Fruit fly (Drosophila melanogaster) whole organism, wandering third instar larva: ENCODE measurements around the gene Efhc1.1.

Experiments
- Abd-B ChIP-seq: fragments of >200 bp; optimal IDR thresholded peaks from 2 replicates; lab custom pipeline; 2017; ENCODE audit warnings: missing biosample characterization, missing genetic modification characterization
- CG32264 ChIP-seq: fragments of 200-800 bp; sonication (Bioruptor generic); optimal IDR thresholded peaks from 2 replicates; lab custom pipeline; 2016; ENCODE audit warnings: missing biosample characterization, missing genetic modification characterization
- CG9705 ChIP-seq: fragments of 200-800 bp; sonication (Bioruptor generic); optimal IDR thresholded peaks from 2 replicates; lab custom pipeline; 2018; ENCODE audit warnings: missing biosample characterization, mild to moderate bottlenecking, missing genetic modification characterization
- CrebA ChIP-seq: fragments of 200-800 bp; sonication (Bioruptor generic); optimal IDR thresholded peaks from 2 replicates; lab custom pipeline; 2016; ENCODE audit warnings: missing biosample characterization, mild to moderate bottlenecking, missing genetic modification characterization, borderline replicate concordance
- Dfd ChIP-seq: fragments of >200 bp; optimal IDR thresholded peaks from 2 replicates; lab custom pipeline; 2017; ENCODE audit warnings: missing biosample characterization, missing genetic modification characterization
- Dif ChIP-seq: fragments of 200-275, 200-300 bp; sonication (Bioruptor generic); optimal IDR thresholded peaks from 2 replicates; lab custom pipeline; 2018; ENCODE audit warnings: missing biosample characterization, missing genetic modification characterization; ENCODE audit not compliant: partially characterized antibody
- GATAd ChIP-seq: sonication (Bioruptor generic); optimal IDR thresholded peaks from 2 replicates; lab custom pipeline; 2016; ENCODE audit warnings: missing biosample characterization, missing genetic modification characterization
- HLH106 ChIP-seq: fragments of 200-800 bp; optimal IDR thresholded peaks from 3 replicates; lab custom pipeline; 2019; ENCODE audit warnings: missing biosample characterization, mild to moderate bottlenecking, missing genetic modification characterization, moderate library complexity
- Hnf4 ChIP-seq: fragments of 200-800 bp; sonication (Bioruptor generic); optimal IDR thresholded peaks from 2 replicates; lab custom pipeline; 2016; ENCODE audit warnings: missing biosample characterization, mild to moderate bottlenecking, missing genetic modification characterization
- Hr78 ChIP-seq: fragments of >200 bp; optimal IDR thresholded peaks from 2 replicates; lab custom pipeline; 2017; ENCODE audit warnings: missing biosample characterization, missing genetic modification characterization
- Hr83 ChIP-seq: fragments of 200-300 bp; sonication (Bioruptor generic); optimal IDR thresholded peaks from 2 replicates; lab custom pipeline; 2016; ENCODE audit warnings: missing biosample characterization, mild to moderate bottlenecking, missing genetic modification characterization, moderate library complexity; ENCODE audit not compliant: poor library complexity, severe bottlenecking
- Jra ChIP-seq: sonication (Bioruptor generic); optimal IDR thresholded peaks from 2 replicates; lab custom pipeline; 2016; ENCODE audit warnings: missing biosample characterization, missing genetic modification characterization
- Mio ChIP-seq: sonication (Bioruptor generic); optimal IDR thresholded peaks from 2 replicates; lab custom pipeline; 2016; ENCODE audit warnings: missing biosample characterization, missing genetic modification characterization
- Myc ChIP-seq: fragments of >200 bp; optimal IDR thresholded peaks from 2 replicates; lab custom pipeline; 2017
- N ChIP-seq: fragments of >200 bp; optimal IDR thresholded peaks from 2 replicates; lab custom pipeline; 2018; ENCODE audit warnings: missing biosample characterization, missing external identifiers, missing genetic modification characterization
- OdsH ChIP-seq: fragments of 200-800 bp; sonication (Bioruptor generic); optimal IDR thresholded peaks from 2 replicates; lab custom pipeline; 2016; ENCODE audit warnings: missing biosample characterization, mild to moderate bottlenecking, missing genetic modification characterization
- Rel ChIP-seq, 2 experiments: fragments of 200-800 bp; sonication (Bioruptor generic) in 1 of 2; optimal IDR thresholded peaks; 2 replicates in 1 of 2; 3 replicates in 1 of 2; lab custom pipeline; 2016 to 2019; ENCODE audit warnings: mild to moderate bottlenecking in 2 of 2, missing biosample characterization in 2 of 2, missing genetic modification characterization in 2 of 2, moderate library complexity in 1 of 2
- Sp1 ChIP-seq: fragments of 200-800 bp; sonication (Bioruptor generic); optimal IDR thresholded peaks from 3 replicates; lab custom pipeline; 2019; ENCODE audit warnings: missing biosample characterization, mild to moderate bottlenecking, missing genetic modification characterization, moderate library complexity
- Vsx2 ChIP-seq: fragments of 200-300, 225-300 bp; sonication (Bioruptor generic); optimal IDR thresholded peaks from 2 replicates; lab custom pipeline; 2018; ENCODE audit warnings: missing biosample characterization, missing genetic modification characterization; ENCODE audit not compliant: partially characterized antibody
- br ChIP-seq: fragments of 200-800 bp; sonication (Bioruptor generic); optimal IDR thresholded peaks from 2 replicates; lab custom pipeline; 2016; ENCODE audit warnings: missing biosample characterization, missing genetic modification characterization
- brk ChIP-seq: fragments of 200-800 bp; sonication (Bioruptor generic); optimal IDR thresholded peaks from 2 replicates; lab custom pipeline; 2016; ENCODE audit warnings: missing biosample characterization, mild to moderate bottlenecking, missing genetic modification characterization
- dl ChIP-seq, 2 experiments: fragments of 175-275, 200-275 bp in 1 of 2; fragments of 200-275 bp in 1 of 2; sonication (Bioruptor generic); optimal IDR thresholded peaks; lab custom pipeline; 2018; ENCODE audit warnings: mild to moderate bottlenecking in 2 of 2, missing biosample characterization in 2 of 2, missing genetic modification characterization in 2 of 2, moderate library complexity in 2 of 2; ENCODE audit not compliant: partially characterized antibody in 2 of 2, insufficient read depth in 1 of 2
- dmrt93B ChIP-seq: fragments of 200-800 bp; sonication (Bioruptor generic); optimal IDR thresholded peaks from 2 replicates; lab custom pipeline; 2018; ENCODE audit warnings: missing biosample characterization, mild to moderate bottlenecking, missing genetic modification characterization
- dsf ChIP-seq: sonication (Bioruptor generic); optimal IDR thresholded peaks from 2 replicates; lab custom pipeline; 2016; ENCODE audit warnings: missing biosample characterization, missing genetic modification characterization, borderline replicate concordance
- ey ChIP-seq: fragments of 200-800 bp; sonication (Bioruptor generic); optimal IDR thresholded peaks from 2 replicates; lab custom pipeline; 2016; ENCODE audit warnings: missing biosample characterization, missing genetic modification characterization
- foxo ChIP-seq, 2 experiments: fragments of 200-800 bp; sonication (Bioruptor generic); optimal IDR thresholded peaks; 2 replicates in 1 of 2; 3 replicates in 1 of 2; lab custom pipeline; 2016 to 2017; ENCODE audit warnings: missing biosample characterization in 2 of 2, missing genetic modification characterization in 2 of 2
- fru ChIP-seq: fragments of 200-800 bp; sonication (Bioruptor generic); optimal IDR thresholded peaks from 3 replicates; lab custom pipeline; 2016; ENCODE audit warnings: missing biosample characterization, mild to moderate bottlenecking, missing genetic modification characterization
- h ChIP-seq: fragments of 200-800 bp; sonication (Bioruptor generic); optimal IDR thresholded peaks from 3 replicates; lab custom pipeline; 2016; ENCODE audit warnings: missing biosample characterization, mild to moderate bottlenecking, missing genetic modification characterization
- jim ChIP-seq: fragments of 175-275, 200-325 bp; sonication (Bioruptor generic); optimal IDR thresholded peaks from 2 replicates; lab custom pipeline; 2016; ENCODE audit warnings: missing biosample characterization, mild to moderate bottlenecking, missing genetic modification characterization
- lola ChIP-seq: fragments of >200 bp; optimal IDR thresholded peaks from 2 replicates; lab custom pipeline; 2017; ENCODE audit warnings: missing biosample characterization, missing genetic modification characterization
- pan ChIP-seq: fragments of >200 bp; optimal IDR thresholded peaks from 2 replicates; lab custom pipeline; 2017
- psq ChIP-seq: fragments of 200-800 bp; sonication (Bioruptor generic); optimal IDR thresholded peaks from 3 replicates; lab custom pipeline; 2017; ENCODE audit warnings: missing biosample characterization, mild to moderate bottlenecking, missing genetic modification characterization, moderate library complexity
- rgr ChIP-seq: fragments of 200-800 bp; sonication (Bioruptor generic); optimal IDR thresholded peaks from 3 replicates; lab custom pipeline; 2016; ENCODE audit warnings: missing biosample characterization, mild to moderate bottlenecking, missing genetic modification characterization
- sage ChIP-seq: fragments of 200-800 bp; sonication (Bioruptor generic); optimal IDR thresholded peaks from 2 replicates; lab custom pipeline; 2016; ENCODE audit warnings: missing biosample characterization, mild to moderate bottlenecking, missing genetic modification characterization
- sv ChIP-seq: fragments of 200-800 bp; sonication (Bioruptor generic); optimal IDR thresholded peaks from 3 replicates; lab custom pipeline; 2016; ENCODE audit warnings: missing biosample characterization, missing genetic modification characterization
- tai ChIP-seq: sonication (Bioruptor generic); optimal IDR thresholded peaks from 2 replicates; lab custom pipeline; 2016; ENCODE audit warnings: missing biosample characterization, missing genetic modification characterization
- usp ChIP-seq: fragments of >200 bp; optimal IDR thresholded peaks from 2 replicates; lab custom pipeline; 2017; ENCODE audit warnings: missing biosample characterization, missing genetic modification characterization
- woc ChIP-seq: sonication (Bioruptor generic); optimal IDR thresholded peaks from 2 replicates; lab custom pipeline; 2016; ENCODE audit warnings: missing biosample characterization, mild to moderate bottlenecking, missing genetic modification characterization

Gene Efhc1.1

DNA sequence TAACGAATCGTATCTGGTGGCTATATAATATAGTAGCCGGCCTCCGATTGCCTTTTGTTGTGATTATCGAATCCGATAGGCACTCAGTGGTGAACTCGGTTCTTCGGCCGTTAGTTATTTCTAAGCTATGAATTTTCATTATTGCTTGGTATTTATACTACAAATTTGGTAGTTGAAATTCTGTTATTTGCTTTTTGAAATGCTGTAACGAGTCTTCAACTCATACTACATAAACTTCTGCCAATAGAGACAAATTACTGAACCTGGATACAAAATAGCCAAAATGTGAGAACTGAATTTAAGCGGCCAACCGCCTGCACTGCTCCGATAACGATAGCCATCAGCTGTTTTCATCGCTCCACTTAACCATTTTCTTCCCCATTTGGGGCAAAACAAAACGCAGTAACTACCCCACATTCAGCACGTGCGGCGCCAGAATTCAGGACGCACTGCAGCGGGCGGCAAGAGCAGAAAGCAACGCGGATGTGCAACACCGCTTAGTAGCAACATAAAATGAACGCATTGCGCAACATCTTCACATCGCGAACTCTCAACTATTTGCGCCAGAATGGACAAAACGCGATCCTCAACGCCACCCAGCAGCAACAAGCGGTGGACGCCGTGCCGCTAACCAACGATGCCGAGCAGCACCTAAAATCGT, 44.5 kb downstream of the Efhc1.1 start, which contains the start of the genes CG11679 and CG8206:
TSS of gene CG11679 (minus strand) at position 65 of the 661 bp plus-strand sequence.
TSS of gene CG8206 (plus strand) at position 341 of the 661 bp plus-strand sequence.
- TF ChIP-seq Dif (GFP tag; lab: Kevin White, UChicago) = no peak
- no peak for TF ChIP-seq dl (GFP tag; optimal IDR thresholded peaks at IDR 0.05; lab: Kevin White, UChicago; ENCODE audit: insufficient read depth in 1 of 2, partially characterized antibody in 2 of 2)
- no peak for TF ChIP-seq Jra (GFP tag; lab: Kevin White, UChicago)
- no peak for TF ChIP-seq usp (GFP tag; lab: Kevin White, UChicago)
- no peak for TF ChIP-seq Mio (GFP tag; lab: Kevin White, UChicago)
- no peak for TF ChIP-seq jim (GFP tag; lab: Kevin White, UChicago)
- TF ChIP-seq ey = peak; percentile 36
- peak in 1 of 2 experiments; percentile 72 for TF ChIP-seq foxo (GFP tag; optimal IDR thresholded peaks at IDR 0.05; lab: Kevin White, UChicago)
- TF ChIP-seq dsf (GFP tag; lab: Kevin White, UChicago) = no peak
- TF ChIP-seq br (GFP tag; lab: Kevin White, UChicago) = peak; percentile 37
- TF ChIP-seq Sp1 = peak; percentile 55
- TF ChIP-seq Hnf4 (GFP tag; lab: Kevin White, UChicago) = no peak
- TF ChIP-seq Vsx2 = no peak
- peak; percentile 31 for TF ChIP-seq OdsH (GFP tag; lab: Kevin White, UChicago)
- TF ChIP-seq rgr = peak; percentile 61
- TF ChIP-seq Rel (GFP tag; optimal IDR thresholded peaks at IDR 0.05; lab: Kevin White, UChicago) = no peak
- TF ChIP-seq Rel (tag; optimal IDR thresholded peaks at IDR 0.05; lab: Kevin White, UChicago) = peak; percentile 61
- no peak for TF ChIP-seq Abd-B (GFP tag; lab: Kevin White, UChicago)
- TF ChIP-seq lola (GFP tag; lab: Kevin White, UChicago) = no peak
- TF ChIP-seq woc (GFP tag; lab: Kevin White, UChicago) = peak; percentile 86
- TF ChIP-seq psq (GFP tag; lab: Kevin White, UChicago) = peak; percentile 43
- TF ChIP-seq fru = peak; percentile 62
- TF ChIP-seq brk = no peak
- TF ChIP-seq Hr78 (GFP tag; lab: Kevin White, UChicago) = no peak
- TF ChIP-seq pan = no peak
- TF ChIP-seq CG9705 (GFP tag; lab: Kevin White, UChicago) = peak; percentile 61
- TF ChIP-seq Myc = peak; percentile 97
- TF ChIP-seq sv = no peak
- TF ChIP-seq Hr83 (GFP tag; lab: Kevin White, UChicago) = no peak
- TF ChIP-seq HLH106 (tag; lab: Kevin White, UChicago) = peak; percentile 78
- TF ChIP-seq h (GFP tag; lab: Kevin White, UChicago) = peak; percentile 63
- TF ChIP-seq GATAd (GFP tag; lab: Kevin White, UChicago) = no peak
- TF ChIP-seq CrebA (GFP tag; lab: Kevin White, UChicago) = no peak

DNA sequence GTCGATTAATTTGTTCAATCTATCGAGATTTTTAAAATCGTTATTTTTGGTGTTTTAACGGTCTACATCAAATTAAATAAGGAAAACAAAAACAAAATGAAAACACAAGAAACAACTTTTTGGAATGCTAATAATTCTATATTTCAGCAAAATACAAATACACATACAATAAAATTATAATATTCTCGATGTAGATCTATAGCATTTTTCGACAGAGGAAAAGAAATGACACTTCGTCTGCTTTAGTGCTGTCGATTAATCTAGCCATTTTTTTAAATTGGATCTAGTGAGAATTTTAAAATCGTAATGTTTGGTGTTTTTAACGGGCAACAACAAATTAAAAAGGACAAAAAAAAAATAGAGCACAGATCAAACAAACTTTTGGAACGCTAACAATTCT, 46.4 kb downstream of the Efhc1.1 start, which contains the start of gene Arp6:
TSS of gene Arp6 (minus strand) at position 11 of the 400 bp plus-strand sequence.
- TF ChIP-seq HLH106 (tag; lab: Kevin White, UChicago) (peak; percentile 5), jim (GFP tag; lab: Kevin White, UChicago) (no peak), woc (GFP tag; lab: Kevin White, UChicago) (peak; percentile 37), Myc (peak; percentile 81), ey (no peak), dsf (GFP tag; lab: Kevin White, UChicago) (no peak)

DNA sequence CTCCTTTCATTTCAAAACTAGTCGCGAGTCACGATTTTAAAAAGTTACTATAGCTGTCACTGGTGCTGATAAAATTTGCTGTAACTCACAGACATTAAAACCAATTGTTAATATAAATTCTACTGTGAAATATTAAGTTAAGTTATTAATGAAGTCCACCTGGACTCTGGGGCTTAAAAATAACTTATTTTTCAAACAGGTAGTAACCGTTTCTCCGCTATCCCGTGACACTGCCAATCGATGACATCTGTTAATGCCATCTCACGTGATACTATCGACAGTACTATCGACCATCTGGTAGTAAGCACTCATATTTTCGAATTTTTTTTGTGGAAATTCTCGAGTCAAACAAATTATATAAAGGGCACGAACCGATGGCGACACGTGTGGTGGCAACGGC, 49.5 kb downstream of the Efhc1.1 start, which contains the start of the genes CG12379 and MagR:
TSS of gene CG12379 (minus strand) at position 2 of the 400 bp plus-strand sequence.
TSS of gene MagR (plus strand) at position 276 of the 400 bp plus-strand sequence.
- TF ChIP-seq Hnf4 (GFP tag; lab: Kevin White, UChicago) (no peak), lola (GFP tag; lab: Kevin White, UChicago) (no peak), Rel (GFP tag; optimal IDR thresholded peaks at IDR 0.05; lab: Kevin White, UChicago) (no peak), Rel (tag; optimal IDR thresholded peaks at IDR 0.05; lab: Kevin White, UChicago) (peak; percentile 28), GATAd (GFP tag; lab: Kevin White, UChicago) (no peak), tai (GFP tag; lab: Kevin White, UChicago) (no peak), HLH106 (tag; lab: Kevin White, UChicago) (peak; percentile 81), foxo (GFP tag; optimal IDR thresholded peaks at IDR 0.05; lab: Kevin White, UChicago) (peak in 1 of 2 experiments; percentile 59), fru (peak; percentile 71), jim (GFP tag; lab: Kevin White, UChicago) (no peak), Sp1 (peak; percentile 69), Mio (GFP tag; lab: Kevin White, UChicago) (no peak), Dfd (GFP tag; lab: Kevin White, UChicago) (no peak), Abd-B (GFP tag; lab: Kevin White, UChicago) (no peak), Dif (GFP tag; lab: Kevin White, UChicago) (no peak), Vsx2 (no peak), N (GFP tag; lab: Kevin White, UChicago) (no peak), dmrt93B (no peak), Hr78 (GFP tag; lab: Kevin White, UChicago) (no peak), Jra (GFP tag; lab: Kevin White, UChicago) (no peak), CG32264 (GFP tag; lab: Kevin White, UChicago) (no peak), ey (peak; percentile 57), woc (GFP tag; lab: Kevin White, UChicago) (peak; percentile 88), CG9705 (GFP tag; lab: Kevin White, UChicago) (peak; percentile 71), Myc (peak; percentile 68), Hr83 (GFP tag; lab: Kevin White, UChicago) (no peak), rgr (peak; percentile 53), OdsH (GFP tag; lab: Kevin White, UChicago) (no peak), sage (GFP tag; lab: Kevin White, UChicago) (no peak), dsf (GFP tag; lab: Kevin White, UChicago) (no peak), h (GFP tag; lab: Kevin White, UChicago) (peak; percentile 73), br (GFP tag; lab: Kevin White, UChicago) (peak; percentile 48), psq (GFP tag; lab: Kevin White, UChicago) (peak; percentile 32), dl (GFP tag; optimal IDR thresholded peaks at IDR 0.05; lab: Kevin White, UChicago; ENCODE audit: insufficient read depth in 1 of 2, partially characterized antibody in 2 of 2) (no peak), pan (no peak), sv (peak; percentile 35)
